Worm (Caenorhabditis elegans): ENCODE data around the gene cyp-25A1.

DNA sequence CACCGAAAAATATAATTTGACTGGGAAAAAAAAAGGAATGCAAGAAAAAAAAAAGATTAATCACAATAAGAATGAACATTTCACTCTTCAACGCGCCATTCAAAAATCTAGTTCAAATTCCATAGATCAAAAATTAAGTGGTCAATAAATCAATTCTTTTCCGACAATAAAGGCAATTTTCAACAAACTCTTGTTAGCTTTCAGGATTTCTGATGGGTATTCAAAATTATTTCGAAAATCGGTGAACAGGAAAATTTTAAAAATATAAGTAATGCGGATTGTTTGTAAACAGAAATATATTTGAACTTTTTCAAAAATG, 31.5 kb upstream of the cyp-25A1 start:
- TF ChIP-seq nhr-179 (tag; optimal IDR thresholded peaks at IDR 0.05) (no peak), K11D2.4 (GFP tag; IDR thresholded peaks at IDR 0.05) (no peak), nfya-1 (tag; optimal IDR thresholded peaks at IDR 0.05; ENCODE audit: borderline replicate concordance, insufficient read depth) (no peak), nfyb-1 (GFP tag; IDR thresholded peaks at IDR 0.05) (no peak), nhr-27 (tag; optimal IDR thresholded peaks at IDR 0.05) (no peak), cebp-1 (GFP tag; IDR thresholded peaks at IDR 0.05) (no peak), cebp-1 (tag; optimal IDR thresholded peaks at IDR 0.05) (no peak), Y56A3A.18 (GFP tag; IDR thresholded peaks at IDR 0.05) (no peak), pha-4 (tag; optimal IDR thresholded peaks at IDR 0.05) (no peak), B0261.1 (tag; optimal IDR thresholded peaks at IDR 0.05) (no peak), C17E4.6 (GFP tag; IDR thresholded peaks at IDR 0.05) (no peak), fkh-3 (tag; optimal IDR thresholded peaks at IDR 0.05) (no peak)
